Fruit fly (Drosophila melanogaster): ENCODE data around the gene Mipp1.

Mipp1 gene

DNA sequence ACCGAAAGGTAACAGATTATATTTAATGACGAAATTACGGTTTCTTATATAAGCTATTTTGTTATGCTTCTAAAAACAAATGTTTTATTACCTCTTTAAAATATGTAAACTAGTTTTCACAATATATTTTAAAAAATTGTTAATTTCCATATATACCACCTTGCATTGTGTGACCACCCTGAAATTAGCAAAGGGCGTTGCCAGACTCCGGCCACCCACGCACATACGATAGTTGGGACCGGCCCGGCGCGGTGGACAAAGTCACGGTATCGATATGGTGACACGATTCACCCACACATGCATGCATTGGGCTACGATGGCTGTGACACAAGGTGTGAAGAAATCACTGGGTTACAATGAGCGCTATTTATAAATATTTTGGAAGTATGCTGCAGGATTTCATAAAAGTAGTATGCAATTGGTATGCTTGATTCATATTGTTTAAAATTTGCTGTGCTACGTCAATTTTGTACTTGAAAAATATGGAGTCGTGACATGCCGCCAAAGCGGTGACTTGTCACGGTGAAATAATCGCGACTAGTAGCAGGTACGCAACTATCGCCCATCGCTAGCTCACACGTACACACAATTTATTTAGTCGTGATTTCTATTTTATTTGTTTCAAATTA is 15.0 kb upstream of the Mipp1 start (continued):
- peak; percentile 69 for TF ChIP-seq ems (GFP tag; optimal IDR thresholded peaks at IDR 0.05)
- peak; percentile 79 for TF ChIP-seq CG3847 (GFP tag; IDR thresholded peaks at IDR 0.05)
- TF ChIP-seq chm (GFP tag; IDR thresholded peaks at IDR 0.05), result peak; percentile 53; the same call in 1 of the 2 replicates
- TF ChIP-seq CG11085 (GFP tag; IDR thresholded peaks at IDR 0.05), result peak; percentile 33; the same call in 1 of the 2 replicates
- peak; percentile 75 for TF ChIP-seq NFAT (GFP tag; IDR thresholded peaks at IDR 0.05)
- no peak for TF ChIP-seq Spps (tag; optimal IDR thresholded peaks at IDR 0.05)
- TF ChIP-seq Ets97D (GFP tag; optimal IDR thresholded peaks at IDR 0.05), result peak; percentile 76
- TF ChIP-seq dan (GFP tag; IDR thresholded peaks at IDR 0.05), result no peak
- no peak for TF ChIP-seq kah (GFP tag; optimal IDR thresholded peaks at IDR 0.05)
- 0 out of 2 replicates have a peak, but pooled peaks have one; percentile 31 for TF ChIP-seq CG7372 (GFP tag; IDR thresholded peaks at IDR 0.05)
- TF ChIP-seq CG17385 (GFP tag; optimal IDR thresholded peaks at IDR 0.05), result peak; percentile 24
- peak; percentile 85 for TF ChIP-seq CG6791 (GFP tag; IDR thresholded peaks at IDR 0.05; ENCODE audit: partially characterized antibody)
- no peak for TF ChIP-seq CG11504 (tag; optimal IDR thresholded peaks at IDR 0.05)
- peak; percentile 68 for TF ChIP-seq CG30403 (GFP tag; optimal IDR thresholded peaks at IDR 0.05)
- TF ChIP-seq CG13894 (tag; optimal IDR thresholded peaks at IDR 0.05), result peak; percentile 52
- no peak for TF ChIP-seq Vsx1 (GFP tag; optimal IDR thresholded peaks at IDR 0.05)
- peak; percentile 64 for TF ChIP-seq CG17802 (tag; optimal IDR thresholded peaks at IDR 0.05)
- peak; percentile 73; the same call in 2 of the 3 replicates for TF ChIP-seq CG17361 (GFP tag; IDR thresholded peaks at IDR 0.05)
- TF ChIP-seq CG3163 (GFP tag; optimal IDR thresholded peaks at IDR 0.05), result peak; percentile 13
- no peak for TF ChIP-seq CG3838 (GFP tag; optimal IDR thresholded peaks at IDR 0.05)
- no peak for TF ChIP-seq Lim3 (GFP tag; IDR thresholded peaks at IDR 0.05)
- no peak for TF ChIP-seq ac (GFP tag; optimal IDR thresholded peaks at IDR 0.05)
- peak; percentile 53; the same call in 1 of the 2 replicates for TF ChIP-seq Xrp1 (GFP tag; IDR thresholded peaks at IDR 0.05)
- TF ChIP-seq Med (GFP tag), result peak; percentile 95
- TF ChIP-seq kni (GFP tag; optimal IDR thresholded peaks at IDR 0.05), result peak; percentile 66
- TF ChIP-seq onecut (GFP tag; IDR thresholded peaks at IDR 0.05), result peak; percentile 57
- peak; percentile 79 for TF ChIP-seq vvl (GFP tag; IDR thresholded peaks at IDR 0.05)
- TF ChIP-seq z (GFP tag; IDR thresholded peaks at IDR 0.05), result no peak
- no peak for TF ChIP-seq slou (GFP tag; optimal IDR thresholded peaks at IDR 0.05)
- TF ChIP-seq CG13624 (GFP tag; optimal IDR thresholded peaks at IDR 0.05), result peak; percentile 67
- TF ChIP-seq CG14050 (GFP tag; IDR thresholded peaks at IDR 0.05), result peak; percentile 39; the same call in 2 of the 3 replicates
- TF ChIP-seq CG3726 (GFP tag; IDR thresholded peaks at IDR 0.05), result peak; percentile 11; the same call in 1 of the 3 replicates
- no peak for TF ChIP-seq Atf-2 (GFP tag; optimal IDR thresholded peaks at IDR 0.05)
- peak; percentile 100 for TF ChIP-seq Sin3A (optimal IDR thresholded peaks at IDR 0.05)
- no peak for TF ChIP-seq CG18764 (GFP tag; optimal IDR thresholded peaks at IDR 0.05)
- TF ChIP-seq dmrt99B (tag; optimal IDR thresholded peaks at IDR 0.05), result no peak
- TF ChIP-seq otp (GFP tag; IDR thresholded peaks at IDR 0.05), result peak; percentile 41; the same call in 1 of the 3 replicates
- TF ChIP-seq knrl (GFP tag; IDR thresholded peaks at IDR 0.05; ENCODE audit: partially characterized antibody), result peak; percentile 96
- peak; percentile 94 for TF ChIP-seq row (GFP tag; IDR thresholded peaks at IDR 0.05)
- TF ChIP-seq H2.0 (GFP tag; IDR thresholded peaks at IDR 0.05), result peak; percentile 52
- peak; percentile 96 for TF ChIP-seq CG16813 (GFP tag; IDR thresholded peaks at IDR 0.05; ENCODE audit: partially characterized antibody)
- TF ChIP-seq Hsf (GFP tag; optimal IDR thresholded peaks at IDR 0.05), result peak; percentile 66
- TF ChIP-seq CG7987 (GFP tag; optimal IDR thresholded peaks at IDR 0.05), result no peak
- peak; percentile 41 for TF ChIP-seq tx (GFP tag; optimal IDR thresholded peaks at IDR 0.05)
- TF ChIP-seq grau (tag; optimal IDR thresholded peaks at IDR 0.05), result peak; percentile 63
- TF ChIP-seq bsh (GFP tag; optimal IDR thresholded peaks at IDR 0.05), result peak in 1 of 2 experiments; percentile 57
- peak; percentile 93 for TF ChIP-seq CG34224 (GFP tag; IDR thresholded peaks at IDR 0.05; ENCODE audit: partially characterized antibody)
- peak; percentile 98 for TF ChIP-seq D (optimal IDR thresholded peaks at IDR 0.05)
- TF ChIP-seq D (GFP tag; optimal IDR thresholded peaks at IDR 0.05), result peak; percentile 16
- TF ChIP-seq Blimp-1 (GFP tag; optimal IDR thresholded peaks at IDR 0.05), result no peak
